Worm (Caenorhabditis elegans) whole organism, L1 larva: Measurements from ENCODE around the gene orai-1.
A peak's percentile ranks its signal among the peaks of the same experiment; 100 is the strongest.

Source experiments
- C16A3.4 ChIP-seq: fragments of 150-350 bp; optimal IDR thresholded peaks from 2 replicates; lab custom pipeline; 2014; ENCODE audit warnings: missing biosample characterization, missing genetic modification characterization
- F16B12.6 ChIP-seq: fragments of 150-350 bp; optimal IDR thresholded peaks from 2 replicates; lab custom pipeline; 2014; ENCODE audit warnings: missing biosample characterization, missing genetic modification characterization
- aha-1 ChIP-seq: fragments of 150-350 bp; optimal IDR thresholded peaks from 2 replicates; lab custom pipeline; 2014; ENCODE audit warnings: missing biosample characterization, missing genetic modification characterization
- alr-1 ChIP-seq: fragments of 200-800 bp; sonication (Bioruptor generic); optimal IDR thresholded peaks from 2 replicates; lab custom pipeline; 2018; ENCODE audit warnings: borderline replicate concordance, mild to moderate bottlenecking, missing genetic modification characterization, missing compliant biosample characterization
- aly-2 ChIP-seq: fragments of 150-350 bp; optimal IDR thresholded peaks from 2 replicates; lab custom pipeline; 2014; ENCODE audit warnings: missing biosample characterization, missing genetic modification characterization
- ama-1 ChIP-seq: fragments of 150-350 bp; optimal IDR thresholded peaks from 2 replicates; lab custom pipeline; 2014
- ceh-63 ChIP-seq: fragments of 200-800 bp; sonication (Bioruptor generic); optimal IDR thresholded peaks from 2 replicates; lab custom pipeline; 2018; ENCODE audit warnings: mild to moderate bottlenecking, missing genetic modification characterization, missing compliant biosample characterization
- ceh-88 ChIP-seq: fragments of 200-800 bp; sonication (Bioruptor generic); IDR thresholded peaks from 2 replicates; pipeline ENCODE4 v1.3.6; 2022; ENCODE audit warnings: missing genetic modification characterization, missing compliant biosample characterization
- ceh-90 ChIP-seq: sonication (generic microtip); optimal IDR thresholded peaks from 2 replicates; lab custom pipeline; 2016; ENCODE audit warnings: missing genetic modification characterization, missing compliant biosample characterization
- ces-1 ChIP-seq: fragments of 150-350 bp; optimal IDR thresholded peaks from 2 replicates; lab custom pipeline; 2014; ENCODE audit warnings: missing biosample characterization, missing genetic modification reagents, missing genetic modification characterization
- dpl-1 ChIP-seq, 3 experiments: fragments of 150-350 bp in 2 of 3; sonication (generic microtip) in 1 of 3; optimal IDR thresholded peaks; 2 replicates each; lab custom pipeline; 2014 to 2017; ENCODE audit warnings: missing biosample characterization in 3 of 3, missing genetic modification characterization in 3 of 3, missing genetic modification reagents in 3 of 3
- efl-1 ChIP-seq, 4 experiments: fragments of 150-350 bp; optimal IDR thresholded peaks in 3 of 4; peaks in 1 of 4; 1 replicate in 1 of 4; 2 replicates in 3 of 4; lab custom pipeline; 2014; ENCODE audit warnings: missing biosample characterization in 2 of 4, missing genetic modification characterization in 2 of 4, missing genetic modification reagents in 2 of 4
- egl-27 ChIP-seq, 2 experiments: fragments of 150-350 bp in 1 of 2; sonication (generic microtip); optimal IDR thresholded peaks; 3 replicates each; lab custom pipeline; 2017 to 2018; ENCODE audit warnings: missing biosample characterization in 2 of 2, missing genetic modification characterization in 2 of 2, missing genetic modification reagents in 2 of 2
- elt-2 ChIP-seq: sonication (generic microtip); optimal IDR thresholded peaks from 2 replicates; lab custom pipeline; 2016; ENCODE audit warnings: missing genetic modification characterization, mild to moderate bottlenecking, inconsistent platforms, missing compliant biosample characterization, missing genetic modification reagents
- elt-3 ChIP-seq, 6 experiments: fragments of 150-350 bp in 1 of 6; sonication (generic microtip); optimal IDR thresholded peaks; 2 replicates each; lab custom pipeline; 2017 to 2018; ENCODE audit warnings: missing biosample characterization in 6 of 6, missing genetic modification characterization in 6 of 6, inconsistent platforms in 1 of 6
- ets-5 ChIP-seq: fragments of 200-800 bp; sonication (Bioruptor generic); IDR thresholded peaks from 2 replicates; pipeline ENCODE4 v1.3.6; 2022; ENCODE audit warnings: missing genetic modification characterization, missing compliant biosample characterization
- fkh-10 ChIP-seq: sonication (generic microtip); optimal IDR thresholded peaks from 2 replicates; lab custom pipeline; 2017; ENCODE audit warnings: missing biosample characterization, missing genetic modification reagents, missing genetic modification characterization
- fkh-4 ChIP-seq: sonication (generic microtip); optimal IDR thresholded peaks from 2 replicates; lab custom pipeline; 2016; ENCODE audit warnings: missing compliant biosample characterization, missing genetic modification characterization, borderline replicate concordance
- fos-1 ChIP-seq: fragments of 150-350 bp; optimal IDR thresholded peaks from 2 replicates; lab custom pipeline; 2014; ENCODE audit warnings: missing biosample characterization, missing genetic modification characterization
- grh-1 ChIP-seq: fragments of 200-800 bp; sonication (Bioruptor generic); IDR thresholded peaks from 2 replicates; pipeline ENCODE4 v1.3.6; 2022; ENCODE audit warnings: missing genetic modification reagents, missing genetic modification characterization, missing compliant biosample characterization
- hlh-4 ChIP-seq: sonication (generic microtip); optimal IDR thresholded peaks from 2 replicates; lab custom pipeline; 2016; ENCODE audit warnings: mild to moderate bottlenecking, missing genetic modification characterization, missing compliant biosample characterization
- hpl-2 ChIP-seq: fragments of 150-350 bp; optimal IDR thresholded peaks from 2 replicates; lab custom pipeline; 2014; ENCODE audit warnings: missing biosample characterization, missing genetic modification reagents, missing genetic modification characterization
- isw-1 ChIP-seq: fragments of 200-800 bp; sonication (Bioruptor generic); IDR thresholded peaks from 2 replicates; pipeline ENCODE4 v1.3.6; 2022; ENCODE audit warnings: missing genetic modification characterization, missing compliant biosample characterization
- lin-35 ChIP-seq, 2 experiments: fragments of 150-350 bp; optimal IDR thresholded peaks; 2 replicates each; lab custom pipeline; 2014; ENCODE audit warnings: missing biosample characterization in 2 of 2, missing genetic modification characterization in 2 of 2, missing genetic modification reagents in 2 of 2
- lin-39 ChIP-seq: fragments of 150-350 bp; optimal IDR thresholded peaks from 2 replicates; lab custom pipeline; 2014; ENCODE audit warnings: missing biosample characterization, missing genetic modification reagents, missing genetic modification characterization
- lir-3 ChIP-seq: sonication (generic microtip); optimal IDR thresholded peaks from 2 replicates; lab custom pipeline; 2016; ENCODE audit warnings: mild to moderate bottlenecking, missing genetic modification characterization, moderate library complexity, missing compliant biosample characterization; ENCODE audit not compliant: poor library complexity
- lsy-2 ChIP-seq, 2 experiments: fragments of 150-350 bp; optimal IDR thresholded peaks; 2 replicates each; lab custom pipeline; 2014; ENCODE audit warnings: missing biosample characterization in 2 of 2, missing genetic modification characterization in 2 of 2
- mab-9 ChIP-seq: fragments of 200-800 bp; sonication (Bioruptor generic); IDR thresholded peaks from 2 replicates; pipeline ENCODE4 v1.3.6; 2022; ENCODE audit warnings: missing genetic modification reagents, missing genetic modification characterization, missing compliant biosample characterization
- mef-2 ChIP-seq: fragments of 150-350 bp; optimal IDR thresholded peaks from 2 replicates; lab custom pipeline; 2014; ENCODE audit warnings: missing biosample characterization, missing genetic modification characterization
- mep-1 ChIP-seq: fragments of 150-350 bp; optimal IDR thresholded peaks from 2 replicates; lab custom pipeline; 2014; ENCODE audit warnings: missing biosample characterization, missing genetic modification characterization
- nhr-11 ChIP-seq: fragments of 150-350 bp; optimal IDR thresholded peaks from 2 replicates; lab custom pipeline; 2014; ENCODE audit warnings: missing biosample characterization, missing genetic modification characterization
- nhr-12 ChIP-seq: sonication (generic microtip); optimal IDR thresholded peaks from 2 replicates; lab custom pipeline; 2017; ENCODE audit warnings: missing biosample characterization, missing genetic modification characterization
- nhr-19 ChIP-seq: fragments of 200-800 bp; sonication (Bioruptor generic); conservative IDR thresholded peaks from 2 replicates; pipeline ENCODE4 v1.3.6; 2022; ENCODE audit warnings: missing genetic modification characterization, missing compliant biosample characterization
- nhr-71 ChIP-seq: sonication (generic microtip); optimal IDR thresholded peaks from 2 replicates; lab custom pipeline; 2016; ENCODE audit warnings: mild to moderate bottlenecking, missing genetic modification characterization, moderate library complexity, missing compliant biosample characterization
- nhr-84 ChIP-seq: sonication (generic microtip); optimal IDR thresholded peaks from 2 replicates; lab custom pipeline; 2017; ENCODE audit warnings: missing biosample characterization, missing genetic modification characterization
- nhr-85 ChIP-seq: sonication (generic microtip); peaks from one replicate; lab custom pipeline; 2016; ENCODE audit warnings: missing genetic modification characterization, inconsistent platforms, missing compliant biosample characterization
- nhr-90 ChIP-seq: sonication (generic microtip); optimal IDR thresholded peaks from 2 replicates; lab custom pipeline; 2016; ENCODE audit warnings: mild to moderate bottlenecking, missing genetic modification characterization, missing compliant biosample characterization; ENCODE audit not compliant: poor library complexity
- pag-3 ChIP-seq: sonication (generic microtip); optimal IDR thresholded peaks from 2 replicates; lab custom pipeline; 2017; ENCODE audit warnings: missing genetic modification characterization, mild to moderate bottlenecking, missing compliant biosample characterization, antibody characterized with exemption, borderline replicate concordance; ENCODE audit not compliant: insufficient read depth
- pax-3 ChIP-seq: fragments of 200-800 bp; sonication (Bioruptor generic); optimal IDR thresholded peaks from 2 replicates; lab custom pipeline; 2018; ENCODE audit warnings: mild to moderate bottlenecking, missing genetic modification characterization, moderate library complexity, missing compliant biosample characterization
- pqm-1 ChIP-seq: sonication (generic microtip); optimal IDR thresholded peaks from 3 replicates; lab custom pipeline; 2017; ENCODE audit warnings: missing biosample characterization, missing genetic modification characterization
- snpc-4 ChIP-seq: fragments of 150-350 bp; optimal IDR thresholded peaks from 2 replicates; lab custom pipeline; 2014; ENCODE audit warnings: missing biosample characterization, missing genetic modification characterization
- snu-23 ChIP-seq: sonication (generic microtip); optimal IDR thresholded peaks from 2 replicates; lab custom pipeline; 2016; ENCODE audit warnings: missing genetic modification characterization, missing compliant biosample characterization
- swsn-7 ChIP-seq: sonication (generic microtip); optimal IDR thresholded peaks from 2 replicates; lab custom pipeline; 2016; ENCODE audit warnings: missing genetic modification characterization, missing compliant biosample characterization
- unc-30 ChIP-seq: sonication (generic microtip); optimal IDR thresholded peaks from 2 replicates; lab custom pipeline; 2017; ENCODE audit warnings: missing biosample characterization, missing genetic modification characterization
- unc-86 ChIP-seq: sonication (generic microtip); optimal IDR thresholded peaks from 2 replicates; lab custom pipeline; 2016; ENCODE audit warnings: missing genetic modification characterization, missing compliant biosample characterization
- vab-15 ChIP-seq: sonication (generic microtip); optimal IDR thresholded peaks from 2 replicates; lab custom pipeline; 2017; ENCODE audit warnings: missing genotype, mild to moderate bottlenecking, missing genetic modification characterization, missing compliant biosample characterization
- zag-1 ChIP-seq: fragments of 150-350 bp; optimal IDR thresholded peaks from 2 replicates; lab custom pipeline; 2014; ENCODE audit warnings: missing biosample characterization, missing genetic modification characterization
- zip-4 ChIP-seq: fragments of 200-800 bp; sonication (Bioruptor generic); optimal IDR thresholded peaks from 2 replicates; lab custom pipeline; 2018; ENCODE audit warnings: mild to moderate bottlenecking, missing genetic modification characterization, moderate library complexity, missing compliant biosample characterization

The orai-1 gene

DNA sequence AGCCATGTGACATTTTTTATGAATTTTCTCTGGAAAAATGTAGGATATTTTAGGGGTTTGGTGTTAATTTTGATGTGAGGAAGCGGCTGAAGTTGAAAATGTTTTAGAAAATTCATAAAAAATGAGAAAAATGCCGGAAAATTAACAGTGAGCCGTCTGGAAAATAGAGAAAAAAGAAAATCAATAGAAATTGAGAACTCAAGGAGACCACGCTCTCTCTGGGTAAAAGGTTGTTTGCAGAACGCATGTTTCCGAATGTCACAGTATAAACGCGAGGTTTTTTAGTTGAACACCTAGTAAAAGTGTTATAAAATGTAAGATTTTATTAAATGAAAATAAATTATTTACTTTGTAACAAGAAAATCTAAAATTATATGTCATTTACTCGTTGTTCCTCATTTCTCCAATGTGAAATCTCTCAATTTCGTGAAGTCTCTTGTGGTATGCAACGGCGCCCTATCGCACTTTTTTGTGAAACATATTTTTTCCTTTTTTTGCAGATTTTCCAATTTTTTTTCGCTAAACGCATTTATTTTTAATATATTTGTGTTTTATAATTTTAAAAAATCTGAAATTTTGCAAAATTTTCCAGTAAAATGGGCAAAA lies 6.3 kb upstream of the orai-1 start, which contains the start of the genes tag-266 and tag-267 (continued):
- TF ChIP-seq fos-1 (tag; lab: Kevin White, UChicago) (peak; percentile 55), pax-3 (tag; lab: Kevin White, UChicago) (peak; percentile 92), snu-23 (peak; percentile 81), unc-86 (tag; lab: Kevin White, UChicago) (peak; percentile 47), ces-1 (GFP tag; lab: Kevin White, UChicago) (no peak), mab-9 (GFP tag; lab: Robert Waterston, UW) (peak; percentile 41; the same call in 1 of the 2 replicates), elt-3 (tag; optimal IDR thresholded peaks at IDR 0.05; lab: Kevin White, UChicago) (no peak), nhr-12 (no peak), dpl-1 (GFP tag; optimal IDR thresholded peaks at IDR 0.05; lab: Kevin White, UChicago) (peak; percentile 28 to 66 (median 54)), isw-1 (GFP tag; lab: Robert Waterston, UW) (peak; percentile 82), ceh-90 (tag; lab: Kevin White, UChicago) (peak; percentile 66), mef-2 (tag; lab: Kevin White, UChicago) (no peak), lin-39 (peak; percentile 4), lin-35 (GFP tag; optimal IDR thresholded peaks at IDR 0.05; lab: Kevin White, UChicago) (peak; percentile 60 to 75), lsy-2 (tag; optimal IDR thresholded peaks at IDR 0.05; lab: Kevin White, UChicago) (peak; percentile 61 to 83), nhr-19 (GFP tag; lab: Robert Waterston, UW) (peak; percentile 58), ama-1 (lab: Kevin White, UChicago) (no peak), fkh-10 (GFP tag; lab: Kevin White, UChicago) (peak; percentile 24), lir-3 (tag; lab: Kevin White, UChicago) (no peak), unc-30 (tag; lab: Kevin White, UChicago) (no peak), pag-3 (tag; lab: Kevin White, UChicago) (no peak), C16A3.4 (tag; lab: Kevin White, UChicago) (peak; percentile 87), nhr-11 (tag; lab: Kevin White, UChicago) (no peak), hlh-4 (tag; lab: Kevin White, UChicago) (no peak), hpl-2 (GFP tag; lab: Kevin White, UChicago) (no peak), egl-27 (tag; optimal IDR thresholded peaks at IDR 0.05; lab: Kevin White, UChicago) (no peak), mep-1 (peak; percentile 77), nhr-71 (peak; percentile 87), nhr-84 (tag; lab: Kevin White, UChicago) (no peak), swsn-7 (tag; lab: Kevin White, UChicago) (peak; percentile 70), fkh-4 (tag; lab: Kevin White, UChicago) (peak; percentile 41), alr-1 (no peak), grh-1 (GFP tag; lab: Robert Waterston, UW) (no peak), vab-15 (tag; lab: Kevin White, UChicago) (no peak), zip-4 (GFP tag; lab: Kevin White, UChicago) (no peak), elt-2 (peak; percentile 25), nhr-90 (tag; lab: Kevin White, UChicago) (peak; percentile 88), aha-1 (tag; lab: Kevin White, UChicago) (no peak), pqm-1 (tag; lab: Kevin White, UChicago) (no peak), ceh-63 (GFP tag; lab: Kevin White, UChicago) (peak; percentile 40), efl-1 (optimal IDR thresholded peaks at IDR 0.05; lab: Kevin White, UChicago) (peak; percentile 59 to 62), efl-1 (GFP tag; optimal IDR thresholded peaks at IDR 0.05 in 1 of 2; lab: Kevin White, UChicago) (peak; percentile 64 to 91), zag-1 (tag; lab: Kevin White, UChicago) (peak; percentile 34), snpc-4 (peak; percentile 48), ceh-88 (GFP tag; lab: Robert Waterston, UW) (peak; percentile 83; the same call in 1 of the 2 replicates), nhr-85 (tag; lab: Kevin White, UChicago) (peak; percentile 86), F16B12.6 (tag; lab: Kevin White, UChicago) (peak; percentile 33), aly-2 (tag; lab: Kevin White, UChicago) (peak; percentile 49), ets-5 (GFP tag; lab: Robert Waterston, UW) (no peak)
